Worm (Caenorhabditis elegans): Measurements from ENCODE around the gene magi-1.

Gene magi-1

DNA sequence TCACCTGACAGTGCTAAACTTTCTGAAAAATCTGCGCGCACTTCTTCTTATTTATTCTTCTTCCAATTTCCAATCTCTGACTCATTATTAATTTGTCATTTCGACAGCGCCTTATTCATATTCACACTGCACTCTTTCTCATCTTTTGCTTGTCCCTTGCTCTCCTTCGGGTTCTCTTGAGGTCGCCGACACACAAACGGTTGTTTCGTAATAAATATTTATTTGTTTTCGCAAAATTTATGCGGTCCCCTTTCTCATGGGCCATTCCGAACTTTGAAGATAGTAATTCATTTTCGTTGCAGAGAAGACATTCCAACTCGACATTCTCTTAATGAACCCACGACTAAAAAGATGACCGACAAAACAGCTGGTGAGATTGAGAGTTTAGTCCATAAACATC is at the start of gene magi-1:
Gene magi-1, plus strand, starts transcription at position 301 of the 400 bp plus-strand sequence.
- TF ChIP-seq nhr-21 (tag; optimal IDR thresholded peaks at IDR 0.05): no peak
- no peak for TF ChIP-seq zag-1 (tag; optimal IDR thresholded peaks at IDR 0.05)
- no peak for TF ChIP-seq egl-27 (tag; optimal IDR thresholded peaks at IDR 0.05)
- no peak for TF ChIP-seq nhr-237 (tag; optimal IDR thresholded peaks at IDR 0.05)
- no peak for TF ChIP-seq mab-5 (tag; optimal IDR thresholded peaks at IDR 0.05)
- no peak for TF ChIP-seq elt-1 (tag; optimal IDR thresholded peaks at IDR 0.05)
- TF ChIP-seq skn-1 (tag; optimal IDR thresholded peaks at IDR 0.05): no peak
- TF ChIP-seq unc-39 (tag; optimal IDR thresholded peaks at IDR 0.05): no peak
- no peak for TF ChIP-seq nhr-23 (tag; optimal IDR thresholded peaks at IDR 0.05)
- no peak for TF ChIP-seq nhr-25 (tag; optimal IDR thresholded peaks at IDR 0.05)
- no peak for TF ChIP-seq ceh-16 (tag; optimal IDR thresholded peaks at IDR 0.05)
- no peak for TF ChIP-seq Y55F3AM.14 (GFP tag; optimal IDR thresholded peaks at IDR 0.05)
- TF ChIP-seq nhr-10 (tag; optimal IDR thresholded peaks at IDR 0.05): no peak
- TF ChIP-seq ztf-4 (tag; optimal IDR thresholded peaks at IDR 0.05): no peak
- TF ChIP-seq gmeb-1 (tag; optimal IDR thresholded peaks at IDR 0.05): no peak
- no peak for TF ChIP-seq lin-13 (GFP tag; optimal IDR thresholded peaks at IDR 0.05)
- TF ChIP-seq lin-39 (tag; optimal IDR thresholded peaks at IDR 0.05): no peak
- no peak for TF ChIP-seq C34F6.9 (tag; optimal IDR thresholded peaks at IDR 0.05)
- no peak for TF ChIP-seq alr-1 (tag; optimal IDR thresholded peaks at IDR 0.05)
- TF ChIP-seq mbf-1 (tag; optimal IDR thresholded peaks at IDR 0.05): no peak

DNA sequence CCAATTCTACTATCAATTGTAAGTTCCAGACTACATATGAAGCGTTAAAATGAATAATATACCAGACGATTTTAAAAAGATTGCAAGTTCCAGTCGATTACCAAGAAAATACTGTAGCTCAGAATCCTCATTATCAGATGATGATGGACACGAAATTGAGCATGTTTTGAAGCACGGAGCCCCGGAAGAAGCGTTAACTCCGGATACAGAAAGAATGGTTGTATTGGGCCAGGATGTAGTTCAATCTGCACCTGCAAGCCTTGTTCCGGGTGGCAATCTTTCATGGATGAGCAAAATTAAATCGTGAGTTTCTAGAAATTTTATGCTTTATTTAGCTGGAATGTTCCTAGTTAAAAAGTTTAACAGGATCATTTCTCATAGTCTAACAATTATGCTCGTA is 46.8 kb upstream of the magi-1 start, which contains the start of gene atg-4.2:
Gene atg-4.2, plus strand, starts transcription at position 24 of the 400 bp plus-strand sequence.
- TF ChIP-seq nhr-12 (tag; optimal IDR thresholded peaks at IDR 0.05) (no peak), ZK546.5 (tag; optimal IDR thresholded peaks at IDR 0.05) (no peak), R02D3.7 (tag; optimal IDR thresholded peaks at IDR 0.05) (no peak), sem-4 (tag; optimal IDR thresholded peaks at IDR 0.05) (no peak), ztf-11 (tag; optimal IDR thresholded peaks at IDR 0.05) (no peak), nhr-23 (tag; optimal IDR thresholded peaks at IDR 0.05) (no peak), elt-3 (tag; optimal IDR thresholded peaks at IDR 0.05) (no peak), mbf-1 (tag; optimal IDR thresholded peaks at IDR 0.05) (no peak), peb-1 (tag; optimal IDR thresholded peaks at IDR 0.05) (no peak), lin-11 (tag; optimal IDR thresholded peaks at IDR 0.05) (no peak)

- TF ChIP-seq nhr-12 (tag; optimal IDR thresholded peaks at IDR 0.05) (no peak), ztf-4 (tag; optimal IDR thresholded peaks at IDR 0.05) (no peak), gmeb-1 (tag; optimal IDR thresholded peaks at IDR 0.05) (no peak), ceh-82 (tag; optimal IDR thresholded peaks at IDR 0.05) (no peak), ztf-11 (tag; optimal IDR thresholded peaks at IDR 0.05) (no peak), ZK546.5 (tag; optimal IDR thresholded peaks at IDR 0.05) (no peak), unc-39 (tag; optimal IDR thresholded peaks at IDR 0.05) (no peak), ceh-16 (tag; optimal IDR thresholded peaks at IDR 0.05) (no peak)
Observed at ce11 chrIV:11673543-11673942, 41.3 kb upstream of the magi-1 start, which contains the start of gene inx-8. TSS of gene inx-8 (plus strand) at chrIV:11673843.

DNA sequence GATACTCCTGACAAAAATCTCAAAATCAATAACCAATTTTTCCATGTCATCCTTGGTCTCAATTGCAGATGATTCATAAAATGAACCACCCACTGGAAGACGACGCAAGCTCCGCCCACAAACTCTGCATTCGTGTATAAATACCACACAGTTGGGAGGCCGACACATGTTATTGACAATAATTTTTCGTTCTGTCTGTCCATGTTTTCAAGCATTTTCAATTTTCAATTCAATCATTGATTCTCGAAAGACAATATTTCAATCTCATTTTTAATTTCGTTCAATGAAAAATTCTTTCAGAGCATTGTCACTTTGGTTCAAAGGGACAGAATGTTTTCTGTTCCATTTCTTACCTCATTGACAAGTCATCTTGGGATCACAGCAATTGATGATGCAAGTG is 38.8 kb upstream of the magi-1 start, which contains the start of gene inx-9:
Gene inx-9, plus strand, starts transcription at position 301 of the 400 bp plus-strand sequence.
- TF ChIP-seq snpc-4 (tag; optimal IDR thresholded peaks at IDR 0.05): no peak
- TF ChIP-seq skn-1 (tag; optimal IDR thresholded peaks at IDR 0.05): no peak
- no peak for TF ChIP-seq nhr-129 (tag; optimal IDR thresholded peaks at IDR 0.05)
- no peak for TF ChIP-seq fos-1 (tag; optimal IDR thresholded peaks at IDR 0.05)
- TF ChIP-seq lin-11 (tag; optimal IDR thresholded peaks at IDR 0.05): no peak
- TF ChIP-seq peb-1 (tag; optimal IDR thresholded peaks at IDR 0.05): no peak
- no peak for TF ChIP-seq egl-27 (tag; optimal IDR thresholded peaks at IDR 0.05)
- TF ChIP-seq mbf-1 (tag; optimal IDR thresholded peaks at IDR 0.05): no peak
- no peak for TF ChIP-seq lin-39 (tag; optimal IDR thresholded peaks at IDR 0.05)
- no peak for TF ChIP-seq mdl-1 (tag; optimal IDR thresholded peaks at IDR 0.05)
- no peak for TF ChIP-seq ztf-4 (tag; optimal IDR thresholded peaks at IDR 0.05)
- no peak for TF ChIP-seq R02D3.7 (tag; optimal IDR thresholded peaks at IDR 0.05)
- TF ChIP-seq zag-1 (tag; optimal IDR thresholded peaks at IDR 0.05): no peak
- no peak for TF ChIP-seq lin-13 (GFP tag; optimal IDR thresholded peaks at IDR 0.05)
- TF ChIP-seq F13H6.1 (tag; optimal IDR thresholded peaks at IDR 0.05): no peak
- TF ChIP-seq dmd-4 (tag; optimal IDR thresholded peaks at IDR 0.05): no peak
- no peak for TF ChIP-seq unc-62 (GFP tag; optimal IDR thresholded peaks at IDR 0.05)
- TF ChIP-seq lsy-2 (tag; optimal IDR thresholded peaks at IDR 0.05): no peak

Measured in whole organism, L2 larva.